Fruit fly (Drosophila melanogaster) S2 (cell line): Measurements from ENCODE around the gene Cnep1r2.

Experiments
- CG8478 ChIP-seq: fragments of >200 bp; optimal IDR thresholded peaks from 2 replicates; lab custom pipeline; 2018
- CTCF ChIP-seq, 2 experiments: fragments of >200 bp; optimal IDR thresholded peaks; 2 replicates each; lab custom pipeline; 2018

The Cnep1r2 gene

DNA sequence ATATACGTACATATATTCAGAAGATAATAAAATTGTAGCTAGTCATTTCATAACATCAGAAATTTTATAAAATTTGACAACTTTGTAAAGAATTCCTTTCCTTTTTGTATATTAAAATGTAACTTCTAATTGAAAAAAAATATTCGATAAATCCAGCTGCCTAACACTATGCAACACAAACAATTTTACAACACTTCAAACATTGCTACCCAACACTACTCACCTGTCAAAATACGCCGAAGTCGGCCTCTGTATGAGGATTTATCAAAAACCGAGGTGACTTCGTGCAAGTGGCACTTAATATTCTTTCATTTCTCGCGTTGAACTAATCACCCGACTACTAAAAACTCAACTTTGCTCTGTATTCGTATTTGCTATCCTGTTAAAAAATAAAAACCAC lies 48.7 kb downstream of the Cnep1r2 start:
- TF ChIP-seq CTCF (optimal IDR thresholded peaks at IDR 0.05; lab: Kevin White, UChicago), result no peak
- TF ChIP-seq CG8478, result no peak
